Worm (Caenorhabditis elegans) whole organism, young adult: ENCODE data around the gene F32E10.9.

Experiments used
- B0336.3 ChIP-seq: fragments of 200-800 bp; sonication (Bioruptor generic); IDR thresholded peaks from 2 replicates; pipeline ENCODE4 v1.3.6; 2022; ENCODE audit warnings: missing genetic modification characterization, missing compliant biosample characterization
- C06A6.2 ChIP-seq: fragments of 200-800 bp; sonication (Bioruptor generic); conservative IDR thresholded peaks from 2 replicates; pipeline ENCODE4 v1.3.6; 2022; ENCODE audit warnings: missing genetic modification characterization, missing compliant biosample characterization
- C17E4.6 ChIP-seq: fragments of 200-800 bp; sonication (Bioruptor generic); IDR thresholded peaks from 2 replicates; pipeline ENCODE4 v1.3.6; 2022; ENCODE audit warnings: missing genetic modification reagents, missing genetic modification characterization, missing compliant biosample characterization
- F23B12.7 ChIP-seq: sonication (generic microtip); optimal IDR thresholded peaks from 2 replicates; lab custom pipeline; 2017; ENCODE audit warnings: missing genetic modification characterization, mild to moderate bottlenecking, missing compliant biosample characterization, antibody characterized with exemption, moderate library complexity; ENCODE audit not compliant: insufficient read depth
- F57A8.1 ChIP-seq: fragments of 200-800 bp; sonication (Bioruptor generic); optimal IDR thresholded peaks from 2 replicates; lab custom pipeline; 2018; ENCODE audit warnings: mild to moderate bottlenecking, missing genetic modification characterization, moderate library complexity, missing compliant biosample characterization
- K11D2.4 ChIP-seq: fragments of 200-800 bp; sonication (Bioruptor generic); IDR thresholded peaks from 2 replicates; pipeline ENCODE4 v1.3.6; 2022; ENCODE audit warnings: missing genetic modification reagents, missing genetic modification characterization, missing compliant biosample characterization
- K12H6.12 ChIP-seq: fragments of 200-800 bp; sonication (Bioruptor generic); optimal IDR thresholded peaks from 2 replicates; lab custom pipeline; 2018; ENCODE audit warnings: mild to moderate bottlenecking, missing genetic modification characterization, missing compliant biosample characterization
- T07F8.4 ChIP-seq: sonication (generic microtip); optimal IDR thresholded peaks from 2 replicates; lab custom pipeline; 2016; ENCODE audit warnings: mild to moderate bottlenecking, missing genetic modification characterization, moderate library complexity, missing compliant biosample characterization
- aptf-2 ChIP-seq: fragments of 200-800 bp; sonication (Bioruptor generic); conservative IDR thresholded peaks from 2 replicates; pipeline ENCODE4 v1.3.6; 2022; ENCODE audit warnings: missing genetic modification reagents, missing genetic modification characterization, missing compliant biosample characterization
- attf-3 ChIP-seq: fragments of 200-800 bp; sonication (Bioruptor generic); conservative IDR thresholded peaks from 2 replicates; pipeline ENCODE4 v1.3.6; 2022; ENCODE audit warnings: missing genetic modification reagents, missing genetic modification characterization, missing compliant biosample characterization
- attf-6 ChIP-seq: fragments of 200-800 bp; sonication (Bioruptor generic); IDR thresholded peaks from 2 replicates; pipeline ENCODE4 v1.3.6; 2022; ENCODE audit warnings: missing genetic modification reagents, missing genetic modification characterization, missing compliant biosample characterization
- bed-1 ChIP-seq: fragments of 200-800 bp; sonication (Bioruptor generic); IDR thresholded peaks from 2 replicates; pipeline ENCODE4 v1.3.6; 2022; ENCODE audit warnings: missing genetic modification reagents, missing genetic modification characterization, missing compliant biosample characterization
- cebp-1 ChIP-seq, 2 experiments: fragments of 200-800 bp in 1 of 2; sonication (Bioruptor generic) in 1 of 2; sonication (generic microtip) in 1 of 2; IDR thresholded peaks in 1 of 2; optimal IDR thresholded peaks in 1 of 2; 2 replicates each; pipeline versions ENCODE4 v1.3.6 to Lab custom; 2017 to 2022; ENCODE audit warnings: missing compliant biosample characterization in 2 of 2, missing genetic modification characterization in 2 of 2, mild to moderate bottlenecking in 1 of 2, missing genetic modification reagents in 1 of 2, moderate library complexity in 1 of 2
- ceh-79 ChIP-seq: sonication (generic microtip); optimal IDR thresholded peaks from 2 replicates; lab custom pipeline; 2017; ENCODE audit warnings: mild to moderate bottlenecking, missing genetic modification characterization, missing compliant biosample characterization
- dpl-1 ChIP-seq: fragments of 150-350 bp; optimal IDR thresholded peaks from 2 replicates; lab custom pipeline; 2014; ENCODE audit warnings: missing biosample characterization, missing genetic modification reagents, missing genetic modification characterization
- ekl-4 ChIP-seq: fragments of 200-800 bp; sonication (Bioruptor generic); IDR thresholded peaks from 2 replicates; pipeline ENCODE4 v1.3.6; 2022; ENCODE audit warnings: missing genetic modification reagents, missing genetic modification characterization, missing compliant biosample characterization
- him-1 ChIP-seq: sonication (generic microtip); optimal IDR thresholded peaks from 2 replicates; lab custom pipeline; 2016; ENCODE audit warnings: missing genotype, missing genetic modification reagents, missing genetic modification characterization, missing compliant biosample characterization
- hlh-26 ChIP-seq: fragments of 200-800 bp; sonication (Bioruptor generic); conservative IDR thresholded peaks from 2 replicates; pipeline ENCODE4 v1.3.6; 2022; ENCODE audit warnings: missing genetic modification reagents, missing genetic modification characterization, missing compliant biosample characterization
- hmg-20 ChIP-seq: fragments of 200-800 bp; sonication (Bioruptor generic); IDR thresholded peaks from 2 replicates; pipeline ENCODE4 v1.3.6; 2022; ENCODE audit warnings: missing genetic modification reagents, missing genetic modification characterization, missing compliant biosample characterization
- hrde-1 ChIP-seq: sonication (generic microtip); optimal IDR thresholded peaks from 2 replicates; lab custom pipeline; 2016; ENCODE audit warnings: missing genetic modification characterization, mild to moderate bottlenecking, missing compliant biosample characterization, moderate library complexity, missing genotype, missing genetic modification reagents, borderline replicate concordance
- lin-40 ChIP-seq: sonication (generic microtip); optimal IDR thresholded peaks from 2 replicates; lab custom pipeline; 2016; ENCODE audit warnings: missing genetic modification characterization, mild to moderate bottlenecking, missing compliant biosample characterization, missing genotype, missing genetic modification reagents
- lin-54 ChIP-seq: fragments of 200-800 bp; sonication (Bioruptor generic); optimal IDR thresholded peaks from 2 replicates; lab custom pipeline; 2018; ENCODE audit warnings: mild to moderate bottlenecking, missing genetic modification characterization, missing compliant biosample characterization
- lsl-1 ChIP-seq: fragments of 200-800 bp; sonication (Bioruptor generic); optimal IDR thresholded peaks from 2 replicates; lab custom pipeline; 2018; ENCODE audit warnings: mild to moderate bottlenecking, missing genetic modification characterization, moderate library complexity, missing compliant biosample characterization
- madf-10 ChIP-seq: sonication (generic microtip); optimal IDR thresholded peaks from 2 replicates; lab custom pipeline; 2016; ENCODE audit warnings: mild to moderate bottlenecking, missing genetic modification characterization, missing compliant biosample characterization
- madf-3 ChIP-seq: fragments of 200-800 bp; sonication (Bioruptor generic); IDR thresholded peaks from 2 replicates; pipeline ENCODE4 v1.3.6; 2022; ENCODE audit warnings: missing genetic modification reagents, missing genetic modification characterization, missing compliant biosample characterization
- madf-6 ChIP-seq: fragments of 200-800 bp; sonication (Bioruptor generic); IDR thresholded peaks from 2 replicates; pipeline ENCODE4 v1.3.6; 2022; ENCODE audit warnings: missing genetic modification reagents, missing genetic modification characterization, missing compliant biosample characterization
- mcd-1 ChIP-seq: fragments of 200-800 bp; sonication (Bioruptor generic); IDR thresholded peaks from 2 replicates; pipeline ENCODE4 v1.3.6; 2022; ENCODE audit warnings: missing genetic modification reagents, missing genetic modification characterization, missing compliant biosample characterization
- mes-4 ChIP-seq: sonication (generic microtip); optimal IDR thresholded peaks from 2 replicates; lab custom pipeline; 2016; ENCODE audit warnings: missing genotype, missing genetic modification characterization, missing compliant biosample characterization
- nfya-1 ChIP-seq: sonication (generic microtip); optimal IDR thresholded peaks from 2 replicates; lab custom pipeline; 2017; ENCODE audit warnings: antibody characterized with exemption, missing compliant biosample characterization, missing genetic modification characterization, borderline replicate concordance; ENCODE audit not compliant: insufficient read depth
- nfyb-1 ChIP-seq: fragments of 200-800 bp; sonication (Bioruptor generic); IDR thresholded peaks from 2 replicates; pipeline ENCODE4 v1.3.6; 2022; ENCODE audit warnings: missing genetic modification reagents, missing genetic modification characterization, missing compliant biosample characterization
- nhr-120 ChIP-seq: fragments of 200-800 bp; sonication (Bioruptor generic); IDR thresholded peaks from 2 replicates; pipeline ENCODE4 v1.3.6; 2022; ENCODE audit warnings: missing genetic modification characterization, missing compliant biosample characterization
- pbrm-1 ChIP-seq: fragments of 200-800 bp; sonication (Bioruptor generic); IDR thresholded peaks from 2 replicates; pipeline ENCODE4 v1.3.6; 2022; ENCODE audit warnings: missing genetic modification reagents, missing genetic modification characterization, missing compliant biosample characterization
- pha-4 ChIP-seq: fragments of 150-350 bp; sonication (generic microtip); optimal IDR thresholded peaks from 2 replicates; lab custom pipeline; 2014; ENCODE audit warnings: missing biosample characterization, missing genetic modification reagents, missing genetic modification characterization
- rpc-1 ChIP-seq, 2 experiments: fragments of 150-350 bp in 1 of 2; sonication (generic microtip) in 1 of 2; optimal IDR thresholded peaks; 2 replicates each; lab custom pipeline; 2014 to 2018; ENCODE audit warnings: missing biosample characterization in 1 of 2, missing genetic modification characterization in 1 of 2, missing genetic modification reagents in 1 of 2, missing genotype in 1 of 2
- sea-2 ChIP-seq: fragments of 200-800 bp; sonication (Bioruptor generic); IDR thresholded peaks from 2 replicates; pipeline ENCODE4 v1.3.6; 2022; ENCODE audit warnings: missing genetic modification characterization, missing compliant biosample characterization
- snpc-1.3 ChIP-seq: sonication (generic microtip); optimal IDR thresholded peaks from 2 replicates; lab custom pipeline; 2017; ENCODE audit warnings: missing genetic modification characterization, mild to moderate bottlenecking, missing compliant biosample characterization, antibody characterized with exemption, moderate library complexity, missing genotype, missing genetic modification reagents; ENCODE audit not compliant: insufficient read depth
- snpc-4 ChIP-seq, 5 experiments: fragments of 150-350 bp in 1 of 5; sonication (generic microtip) in 4 of 5; optimal IDR thresholded peaks; 2 replicates each; lab custom pipeline; 2014 to 2018; ENCODE audit warnings: missing genetic modification characterization in 5 of 5, missing biosample characterization in 3 of 5, antibody characterized with exemption in 2 of 5, mild to moderate bottlenecking in 2 of 5, missing compliant biosample characterization in 2 of 5, missing genotype in 2 of 5, moderate library complexity in 2 of 5, missing genetic modification reagents in 1 of 5
- somi-1 ChIP-seq: fragments of 200-800 bp; sonication (Bioruptor generic); optimal IDR thresholded peaks from 2 replicates; lab custom pipeline; 2018; ENCODE audit warnings: mild to moderate bottlenecking, missing genetic modification characterization, missing compliant biosample characterization
- tbp1 ChIP-seq: fragments of 200-800 bp; sonication (Bioruptor generic); optimal IDR thresholded peaks from 2 replicates; lab custom pipeline; 2018; ENCODE audit warnings: mild to moderate bottlenecking, missing genetic modification characterization, missing compliant biosample characterization
- tbx-9 ChIP-seq: sonication (generic microtip); optimal IDR thresholded peaks from 2 replicates; lab custom pipeline; 2016; ENCODE audit warnings: borderline replicate concordance, missing genetic modification characterization, inconsistent platforms, missing compliant biosample characterization
- zfh-2 ChIP-seq: fragments of 200-800 bp; sonication (Bioruptor generic); conservative IDR thresholded peaks from 2 replicates; pipeline ENCODE4 v1.3.6; 2022; ENCODE audit warnings: missing genetic modification reagents, missing genetic modification characterization, missing compliant biosample characterization
- zim-3 ChIP-seq: sonication (generic microtip); optimal IDR thresholded peaks from 2 replicates; lab custom pipeline; 2017; ENCODE audit warnings: mild to moderate bottlenecking, missing genetic modification characterization, moderate library complexity, missing compliant biosample characterization
- ztf-18 ChIP-seq: sonication (generic microtip); optimal IDR thresholded peaks from 2 replicates; lab custom pipeline; 2016; ENCODE audit warnings: missing genotype, mild to moderate bottlenecking, missing genetic modification characterization, missing compliant biosample characterization
- ztf-22 ChIP-seq: fragments of 200-800 bp; sonication (Bioruptor generic); optimal IDR thresholded peaks from 2 replicates; lab custom pipeline; 2018; ENCODE audit warnings: mild to moderate bottlenecking, missing genetic modification characterization, moderate library complexity, missing compliant biosample characterization
- ztf-26 ChIP-seq: sonication (generic microtip); optimal IDR thresholded peaks from 2 replicates; lab custom pipeline; 2017; ENCODE audit warnings: missing genetic modification characterization, missing compliant biosample characterization
- ztf-3 ChIP-seq: fragments of 200-800 bp; sonication (Bioruptor generic); optimal IDR thresholded peaks from 2 replicates; lab custom pipeline; 2018; ENCODE audit warnings: mild to moderate bottlenecking, missing genetic modification characterization, missing compliant biosample characterization

The F32E10.9 gene

DNA sequence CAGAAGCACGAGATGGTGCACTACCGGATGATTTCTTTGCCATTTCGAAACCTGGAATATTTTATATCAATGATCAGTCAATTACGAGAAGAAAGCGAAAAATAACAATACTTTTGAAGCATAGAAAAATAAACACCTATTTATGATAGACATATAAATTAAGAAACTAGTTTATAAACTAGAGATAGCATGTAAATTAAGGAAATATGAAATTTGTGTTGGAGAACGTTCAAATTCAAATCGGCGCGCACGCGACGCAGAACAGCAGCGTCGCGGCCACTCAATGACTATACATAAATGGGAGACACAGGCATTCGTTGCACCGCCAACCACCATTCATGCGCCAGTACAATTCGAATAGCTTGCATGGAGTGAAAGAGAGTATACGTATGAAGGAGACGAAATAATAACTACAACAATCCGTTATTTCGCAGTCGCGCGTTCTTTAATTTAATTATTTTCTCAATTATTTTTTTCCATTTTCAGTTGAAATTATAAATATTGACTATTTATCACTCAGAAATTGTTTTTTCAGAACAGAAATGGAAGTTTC lies 16.4 kb upstream of the F32E10.9 start, which contains the start of the genes cec-5 and nol-10 (continued):
- TF ChIP-seq F23B12.7 (tag; lab: Kevin White, UChicago) (peak; percentile 75), ztf-3 (GFP tag; lab: Kevin White, UChicago) (no peak), madf-10 (tag; lab: Kevin White, UChicago) (peak; percentile 67), lin-54 (peak; percentile 95), lsl-1 (GFP tag; lab: Kevin White, UChicago) (peak; percentile 81), hmg-20 (GFP tag; lab: Robert Waterston, UW) (no peak), nhr-120 (GFP tag; lab: Robert Waterston, UW) (no peak), cebp-1 (GFP tag; IDR thresholded peaks at IDR 0.05; lab: Robert Waterston, UW) (no peak), cebp-1 (tag; optimal IDR thresholded peaks at IDR 0.05; lab: Kevin White, UChicago) (peak; percentile 80), lin-40 (tag; lab: Kevin White, UChicago) (peak; percentile 62), tbx-9 (tag; lab: Kevin White, UChicago) (no peak), rpc-1 (optimal IDR thresholded peaks at IDR 0.05; lab: Kevin White, UChicago) (no peak), rpc-1 (tag; optimal IDR thresholded peaks at IDR 0.05; lab: Kevin White, UChicago) (peak; percentile 0), hrde-1 (tag; lab: Kevin White, UChicago) (peak; percentile 24), K12H6.12 (tag; lab: Kevin White, UChicago) (peak; percentile 36), F57A8.1 (GFP tag; lab: Kevin White, UChicago) (no peak), him-1 (tag; lab: Kevin White, UChicago) (peak; percentile 45), zfh-2 (no peak), zim-3 (tag; lab: Kevin White, UChicago) (no peak), mcd-1 (GFP tag; lab: Robert Waterston, UW) (peak; percentile 81), ztf-18 (tag; lab: Kevin White, UChicago) (peak; percentile 90), dpl-1 (GFP tag; lab: Kevin White, UChicago) (peak; percentile 77), B0336.3 (peak; percentile 57; the same call in 1 of the 2 replicates), hlh-26 (GFP tag; lab: Robert Waterston, UW) (no peak), snpc-1.3 (tag; lab: Kevin White, UChicago) (peak; percentile 97), tbp1 (GFP tag; lab: Kevin White, UChicago) (peak; percentile 74), attf-3 (peak; percentile 96), mes-4 (tag; lab: Kevin White, UChicago) (no peak), ztf-26 (tag; lab: Kevin White, UChicago) (no peak), pbrm-1 (peak; percentile 88), C17E4.6 (GFP tag; lab: Robert Waterston, UW) (peak; percentile 72; the same call in 1 of the 2 replicates), somi-1 (no peak), ztf-22 (GFP tag; lab: Kevin White, UChicago) (no peak), T07F8.4 (tag; lab: Kevin White, UChicago) (peak; percentile 12), aptf-2 (no peak), C06A6.2 (GFP tag; lab: Robert Waterston, UW) (no peak), ekl-4 (peak; percentile 75), snpc-4 (GFP tag; optimal IDR thresholded peaks at IDR 0.05; lab: Kevin White, UChicago) (peak; percentile 77), snpc-4 (tag; optimal IDR thresholded peaks at IDR 0.05; lab: Kevin White, UChicago) (peak; percentile 76 to 89 (median 79)), madf-3 (GFP tag; lab: Robert Waterston, UW) (peak; percentile 99), madf-6 (peak; percentile 82), pha-4 (tag; lab: Kevin White, UChicago) (no peak), ceh-79 (tag; lab: Kevin White, UChicago) (no peak), bed-1 (no peak), attf-6 (GFP tag; lab: Robert Waterston, UW) (no peak), nfya-1 (tag; lab: Kevin White, UChicago) (no peak), K11D2.4 (no peak), sea-2 (no peak), nfyb-1 (GFP tag; lab: Robert Waterston, UW) (peak; percentile 83)
